Fruit fly (Drosophila melanogaster) whole organism, embryonic: ENCODE results near the gene haf.

Experiments used
- Adf1 ChIP-seq: fragments of 200-800 bp; sonication (Bioruptor generic); IDR thresholded peaks from 2 replicates; pipeline ENCODE4 v1.3.6; 2022; ENCODE audit warnings: missing biosample characterization, missing genetic modification characterization
- CG10462 ChIP-seq: fragments of 200-800 bp; sonication (Bioruptor generic); optimal IDR thresholded peaks from 2 replicates; lab custom pipeline; 2016; ENCODE audit warnings: missing biosample characterization, missing genetic modification characterization
- CG10654 ChIP-seq: fragments of 200-800 bp; sonication (Bioruptor generic); optimal IDR thresholded peaks from 2 replicates; lab custom pipeline; 2016; ENCODE audit warnings: missing biosample characterization, missing genetic modification characterization
- CG12942 ChIP-seq: fragments of 200-800 bp; sonication (Bioruptor generic); optimal IDR thresholded peaks from 3 replicates; lab custom pipeline; 2016; ENCODE audit warnings: missing biosample characterization, missing genetic modification characterization
- CG13287 ChIP-seq: fragments of 200-800 bp; sonication (Bioruptor generic); IDR thresholded peaks from 2 replicates; pipeline ENCODE4 v1.3.6; 2022; ENCODE audit warnings: missing biosample characterization, missing genetic modification characterization; ENCODE audit not compliant: partially characterized antibody
- CG14441 ChIP-seq: fragments of 200-800 bp; sonication (Bioruptor generic); IDR thresholded peaks from 2 replicates; pipeline ENCODE4 v1.3.6; 2022; ENCODE audit warnings: missing biosample characterization, missing genetic modification characterization
- CG17186 ChIP-seq: fragments of 200-800 bp; sonication (Bioruptor generic); optimal IDR thresholded peaks from 3 replicates; lab custom pipeline; 2017; ENCODE audit warnings: missing biosample characterization, missing genetic modification reagents, missing genetic modification characterization
- CG1792 ChIP-seq: fragments of 200-800 bp; sonication (Bioruptor generic); optimal IDR thresholded peaks from 2 replicates; lab custom pipeline; 2016; ENCODE audit warnings: missing biosample characterization, missing genetic modification characterization
- CG1832 ChIP-seq: fragments of 200-800 bp; sonication (Bioruptor generic); optimal IDR thresholded peaks from 2 replicates; lab custom pipeline; 2017; ENCODE audit warnings: missing biosample characterization, mild to moderate bottlenecking, missing genetic modification characterization, inconsistent platforms
- CG2129 ChIP-seq: fragments of 200-800 bp; sonication (Bioruptor generic); IDR thresholded peaks from 2 replicates; pipeline ENCODE4 v1.3.6; 2022; ENCODE audit warnings: missing biosample characterization, missing genetic modification characterization; ENCODE audit not compliant: partially characterized antibody
- CG2712 ChIP-seq: fragments of 200-800 bp; optimal IDR thresholded peaks from 3 replicates; lab custom pipeline; 2019; ENCODE audit warnings: missing biosample characterization, mild to moderate bottlenecking, missing genetic modification characterization, moderate library complexity
- CG2875 ChIP-seq: fragments of 200-800 bp; sonication (Bioruptor generic); optimal IDR thresholded peaks from 2 replicates; lab custom pipeline; 2017; ENCODE audit warnings: missing biosample characterization, mild to moderate bottlenecking, missing genetic modification characterization, missing genetic modification reagents
- CG34376 ChIP-seq: fragments of 200-800 bp; sonication (Bioruptor generic); optimal IDR thresholded peaks from 2 replicates; lab custom pipeline; 2018; ENCODE audit warnings: missing biosample characterization, mild to moderate bottlenecking, missing genetic modification characterization
- CG7839 ChIP-seq: fragments of 200-800 bp; sonication (Bioruptor generic); optimal IDR thresholded peaks from 3 replicates; lab custom pipeline; 2018; ENCODE audit warnings: missing biosample characterization, mild to moderate bottlenecking, missing genetic modification characterization, moderate library complexity
- CG7928 ChIP-seq: fragments of 200-800 bp; sonication (Bioruptor generic); optimal IDR thresholded peaks from 2 replicates; lab custom pipeline; 2017; ENCODE audit warnings: missing biosample characterization, mild to moderate bottlenecking, missing genetic modification characterization
- CG7987 ChIP-seq: fragments of 200-800 bp; sonication (Bioruptor generic); optimal IDR thresholded peaks from 2 replicates; lab custom pipeline; 2018; ENCODE audit warnings: missing biosample characterization, mild to moderate bottlenecking, missing genetic modification characterization, moderate library complexity
- CG8281 ChIP-seq: fragments of 200-800 bp; sonication (Bioruptor generic); optimal IDR thresholded peaks from 2 replicates; lab custom pipeline; 2018; ENCODE audit warnings: missing biosample characterization, mild to moderate bottlenecking, missing genetic modification characterization, moderate library complexity
- CG8359 ChIP-seq: fragments of 200-800 bp; sonication (Bioruptor generic); optimal IDR thresholded peaks from 2 replicates; lab custom pipeline; 2017; ENCODE audit warnings: missing biosample characterization, mild to moderate bottlenecking, missing genetic modification characterization, borderline replicate concordance
- CG9797 ChIP-seq: fragments of 200-800 bp; sonication (Bioruptor generic); optimal IDR thresholded peaks from 3 replicates; lab custom pipeline; 2018; ENCODE audit warnings: missing biosample characterization, mild to moderate bottlenecking, missing genetic modification characterization
- Dad ChIP-seq: fragments of 200-800 bp; sonication (Bioruptor generic); optimal IDR thresholded peaks from 3 replicates; lab custom pipeline; 2016; ENCODE audit warnings: missing biosample characterization, missing genetic modification characterization
- Dip3 ChIP-seq: fragments of 200-800 bp; sonication (Bioruptor generic); optimal IDR thresholded peaks from 3 replicates; lab custom pipeline; 2016; ENCODE audit warnings: missing biosample characterization, missing genetic modification characterization
- GATAe ChIP-seq: fragments of 200-800 bp; sonication (Bioruptor generic); conservative IDR thresholded peaks from 2 replicates; pipeline ENCODE4 v1.3.6; 2022; ENCODE audit warnings: missing biosample characterization, missing genetic modification characterization
- H15 ChIP-seq: fragments of 200-800 bp; sonication (Bioruptor generic); IDR thresholded peaks from 3 replicates; pipeline ENCODE4 v1.3.6; 2022; ENCODE audit warnings: missing biosample characterization, missing genetic modification characterization
- HHEX ChIP-seq: fragments of 200-800 bp; sonication (Bioruptor generic); optimal IDR thresholded peaks from 3 replicates; lab custom pipeline; 2017; ENCODE audit warnings: missing biosample characterization, mild to moderate bottlenecking, missing genetic modification characterization, missing genetic modification reagents
- PHDP ChIP-seq: fragments of 200-800 bp; sonication (Bioruptor generic); optimal IDR thresholded peaks from 3 replicates; lab custom pipeline; 2018; ENCODE audit warnings: missing biosample characterization, mild to moderate bottlenecking, missing genetic modification characterization, moderate library complexity
- Sry-β ChIP-seq: fragments of 200-800 bp; sonication (Bioruptor generic); optimal IDR thresholded peaks from 2 replicates; lab custom pipeline; 2018; ENCODE audit warnings: missing biosample characterization, mild to moderate bottlenecking, missing genetic modification characterization, moderate library complexity
- Tbp ChIP-seq: fragments of >200 bp; optimal IDR thresholded peaks from 2 replicates; lab custom pipeline; 2018; ENCODE audit warnings: missing biosample characterization, missing genetic modification characterization
- Trl ChIP-seq, 3 experiments: fragments of >200 bp in 2 of 3; fragments of 200-800 bp in 1 of 3; sonication (Bioruptor generic) in 1 of 3; optimal IDR thresholded peaks; 2 replicates in 1 of 3; 3 replicates in 2 of 3; lab custom pipeline; 2016 to 2017; ENCODE audit warnings: missing biosample characterization in 1 of 3, missing genetic modification characterization in 1 of 3
- Xbp1 ChIP-seq: fragments of 200-800 bp; sonication (Bioruptor generic); optimal IDR thresholded peaks from 3 replicates; lab custom pipeline; 2016; ENCODE audit warnings: missing biosample characterization, mild to moderate bottlenecking, missing genetic modification characterization
- aop ChIP-seq: fragments of 200-800 bp; sonication (Bioruptor generic); IDR thresholded peaks from 2 replicates; pipeline ENCODE4 v1.3.6; 2022; ENCODE audit warnings: missing biosample characterization, missing genetic modification characterization
- bcd ChIP-seq: fragments of 200-800 bp; sonication (Bioruptor generic); optimal IDR thresholded peaks from 2 replicates; lab custom pipeline; 2017; ENCODE audit warnings: missing biosample characterization, mild to moderate bottlenecking, missing genetic modification characterization
- chn ChIP-seq: fragments of 200-800 bp; sonication (Bioruptor generic); optimal IDR thresholded peaks from 2 replicates; lab custom pipeline; 2016; ENCODE audit warnings: missing biosample characterization, missing genetic modification characterization
- corto ChIP-seq: fragments of 200-800 bp; sonication (Bioruptor generic); optimal IDR thresholded peaks from 2 replicates; lab custom pipeline; 2016; ENCODE audit warnings: missing biosample characterization, mild to moderate bottlenecking, missing genetic modification characterization, moderate library complexity
- exex ChIP-seq: fragments of 200-800 bp; sonication (Bioruptor generic); optimal IDR thresholded peaks from 4 replicates; lab custom pipeline; 2018; ENCODE audit warnings: missing biosample characterization, mild to moderate bottlenecking, missing genetic modification characterization, moderate library complexity
- gcm2 ChIP-seq: fragments of 200-800 bp; sonication (Bioruptor generic); optimal IDR thresholded peaks from 2 replicates; lab custom pipeline; 2016; ENCODE audit warnings: missing biosample characterization, missing genetic modification characterization
- gsb-n ChIP-seq: fragments of 200-800 bp; sonication (Bioruptor generic); optimal IDR thresholded peaks from 3 replicates; lab custom pipeline; 2018; ENCODE audit warnings: missing biosample characterization, mild to moderate bottlenecking, missing genetic modification characterization
- jigr1 ChIP-seq: fragments of 200-800 bp; sonication (Bioruptor generic); IDR thresholded peaks from 3 replicates; pipeline ENCODE4 v1.3.6; 2022; ENCODE audit warnings: missing biosample characterization, missing genetic modification characterization
- klu ChIP-seq: fragments of 200-800 bp; sonication (Bioruptor generic); IDR thresholded peaks from 2 replicates; pipeline ENCODE4 v1.3.6; 2022; ENCODE audit warnings: missing biosample characterization, missing genetic modification characterization
- knrl ChIP-seq: fragments of 200-800 bp; sonication (Bioruptor generic); IDR thresholded peaks from 3 replicates; pipeline ENCODE4 v1.3.6; 2022; ENCODE audit warnings: missing biosample characterization, missing genetic modification characterization; ENCODE audit not compliant: partially characterized antibody
- odd ChIP-seq: fragments of 200-800 bp; sonication (Bioruptor generic); optimal IDR thresholded peaks from 2 replicates; lab custom pipeline; 2017; ENCODE audit warnings: missing biosample characterization, mild to moderate bottlenecking, missing genetic modification characterization
- pan ChIP-seq, 4 experiments: fragments of >200 bp in 3 of 4; fragments of 200-800 bp in 1 of 4; sonication (Bioruptor generic) in 1 of 4; optimal IDR thresholded peaks in 3 of 4; IDR thresholded peaks in 1 of 4; 2 replicates each; pipeline versions ENCODE4 v1.3.6 to Lab custom; 2017 to 2022; ENCODE audit warnings: missing biosample characterization in 2 of 4, missing genetic modification characterization in 2 of 4, mixed read lengths in 1 of 4
- pfk ChIP-seq: fragments of 200-800 bp; sonication (Bioruptor generic); optimal IDR thresholded peaks from 2 replicates; lab custom pipeline; 2018; ENCODE audit warnings: missing biosample characterization, mild to moderate bottlenecking, missing genetic modification characterization, moderate library complexity
- pnt ChIP-seq: fragments of 200-800 bp; sonication (Bioruptor generic); optimal IDR thresholded peaks from 3 replicates; lab custom pipeline; 2016; ENCODE audit warnings: missing biosample characterization, missing genetic modification characterization
- pum ChIP-seq: fragments of 200-800 bp; sonication (Bioruptor generic); optimal IDR thresholded peaks from 2 replicates; lab custom pipeline; 2016; ENCODE audit warnings: missing biosample characterization, missing genetic modification characterization
- tio ChIP-seq: fragments of 200-800 bp; sonication (Bioruptor generic); optimal IDR thresholded peaks from 2 replicates; lab custom pipeline; 2017; ENCODE audit warnings: missing biosample characterization, missing genetic modification characterization, inconsistent platforms
- vfl ChIP-seq: fragments of 200-800 bp; sonication (Bioruptor generic); optimal IDR thresholded peaks from 2 replicates; lab custom pipeline; 2016; ENCODE audit warnings: missing biosample characterization, missing genetic modification characterization
- wor ChIP-seq: fragments of 200-800 bp; sonication (Bioruptor generic); IDR thresholded peaks from 2 replicates; pipeline ENCODE4 v1.3.6; 2022; ENCODE audit warnings: missing biosample characterization, missing genetic modification characterization
- zf30C ChIP-seq: fragments of 200-800 bp; sonication (Bioruptor generic); optimal IDR thresholded peaks from 3 replicates; lab custom pipeline; 2018; ENCODE audit warnings: missing biosample characterization, mild to moderate bottlenecking, missing genetic modification characterization

haf gene

dm6 chr2L:1634099-1634856, 79.3 kb downstream of the haf start (continued):
- no peak for TF ChIP-seq CG8359 (GFP tag; lab: Kevin White, UChicago)
- peak; percentile 59; the same call in 1 of the 3 replicates for TF ChIP-seq H15 (GFP tag; lab: Robert Waterston, UW)
- no peak for TF ChIP-seq zf30C (GFP tag; lab: Kevin White, UChicago)
- TF ChIP-seq GATAe (GFP tag; lab: Robert Waterston, UW) = peak; percentile 18; the same call in 1 of the 2 replicates
- TF ChIP-seq bcd (GFP tag; lab: Kevin White, UChicago) = peak; percentile 75
- peak; percentile 82 for TF ChIP-seq CG7839
- peak; percentile 74 for TF ChIP-seq CG14441 (GFP tag; lab: Robert Waterston, UW)
- peak; percentile 55 for TF ChIP-seq vfl (GFP tag; lab: Kevin White, UChicago)
- TF ChIP-seq CG12942 = peak; percentile 5
- no peak for TF ChIP-seq CG17186 (GFP tag; lab: Kevin White, UChicago)
- no peak for TF ChIP-seq jigr1 (GFP tag; lab: Robert Waterston, UW)
- TF ChIP-seq Tbp (GFP tag; lab: Kevin White, UChicago) = no peak
- no peak for TF ChIP-seq pfk (GFP tag; lab: Kevin White, UChicago)
- TF ChIP-seq CG13287 (GFP tag; lab: Robert Waterston, UW) = no peak
- TF ChIP-seq HHEX (GFP tag; lab: Kevin White, UChicago) = peak; percentile 82
- no peak for TF ChIP-seq CG9797
- TF ChIP-seq PHDP = peak; percentile 81
- TF ChIP-seq Sry-β (GFP tag; lab: Kevin White, UChicago) = no peak
- peak; percentile 37 for TF ChIP-seq pum (GFP tag; lab: Kevin White, UChicago)
- TF ChIP-seq CG1832 (GFP tag; lab: Kevin White, UChicago) = no peak
- no peak for TF ChIP-seq pan (optimal IDR thresholded peaks at IDR 0.05; lab: Kevin White, UChicago)
- TF ChIP-seq pan (GFP tag; optimal IDR thresholded peaks at IDR 0.05 in 1 of 2, IDR thresholded peaks at IDR 0.05 in 1 of 2) = peak in 1 of 2 experiments; percentile 74
- TF ChIP-seq CG10654 = peak; percentile 18
- peak; percentile 13 for TF ChIP-seq chn (GFP tag; lab: Kevin White, UChicago)
- TF ChIP-seq CG34376 (GFP tag; lab: Kevin White, UChicago) = peak; percentile 80
- peak; percentile 8 for TF ChIP-seq odd (GFP tag; lab: Kevin White, UChicago)
- no peak; the same call in 1 of the 2 replicates for TF ChIP-seq wor (GFP tag; lab: Robert Waterston, UW)
- peak; percentile 63 for TF ChIP-seq tio
- no peak for TF ChIP-seq corto
- TF ChIP-seq gcm2 (GFP tag; lab: Kevin White, UChicago) = peak; percentile 43
- peak; percentile 89 for TF ChIP-seq exex (tag; lab: Kevin White, UChicago)
- no peak for TF ChIP-seq gsb-n (tag; lab: Kevin White, UChicago)
- no peak for TF ChIP-seq aop (GFP tag; lab: Robert Waterston, UW)
- TF ChIP-seq CG2712 (tag; lab: Kevin White, UChicago) = peak; percentile 32
- TF ChIP-seq Dad (GFP tag; lab: Kevin White, UChicago) = peak; percentile 68
- TF ChIP-seq CG10462 (GFP tag; lab: Kevin White, UChicago) = no peak
- peak; percentile 47 for TF ChIP-seq CG7928 (GFP tag; lab: Kevin White, UChicago)
- peak; percentile 91 for TF ChIP-seq Dip3 (GFP tag; lab: Kevin White, UChicago)
- no peak for TF ChIP-seq CG7987
- peak; percentile 73 for TF ChIP-seq klu (GFP tag; lab: Robert Waterston, UW)
- no peak for TF ChIP-seq Trl (optimal IDR thresholded peaks at IDR 0.05; lab: Kevin White, UChicago)
- peak; percentile 58 for TF ChIP-seq Trl (GFP tag; optimal IDR thresholded peaks at IDR 0.05; lab: Kevin White, UChicago)
- TF ChIP-seq pnt (GFP tag; lab: Kevin White, UChicago) = peak; percentile 27
- no peak for TF ChIP-seq CG2129
- TF ChIP-seq Adf1 (GFP tag; lab: Robert Waterston, UW) = peak; percentile 62; the same call in 1 of the 2 replicates
- TF ChIP-seq CG2875 = no peak
- peak; percentile 67 for TF ChIP-seq Xbp1
- no peak for TF ChIP-seq knrl (GFP tag; lab: Robert Waterston, UW)
- peak; percentile 57 for TF ChIP-seq CG1792
- TF ChIP-seq CG8281 = peak; percentile 23
